Worm (Caenorhabditis elegans): ENCODE results near the gene C47A4.3.

C47A4.3 gene

DNA sequence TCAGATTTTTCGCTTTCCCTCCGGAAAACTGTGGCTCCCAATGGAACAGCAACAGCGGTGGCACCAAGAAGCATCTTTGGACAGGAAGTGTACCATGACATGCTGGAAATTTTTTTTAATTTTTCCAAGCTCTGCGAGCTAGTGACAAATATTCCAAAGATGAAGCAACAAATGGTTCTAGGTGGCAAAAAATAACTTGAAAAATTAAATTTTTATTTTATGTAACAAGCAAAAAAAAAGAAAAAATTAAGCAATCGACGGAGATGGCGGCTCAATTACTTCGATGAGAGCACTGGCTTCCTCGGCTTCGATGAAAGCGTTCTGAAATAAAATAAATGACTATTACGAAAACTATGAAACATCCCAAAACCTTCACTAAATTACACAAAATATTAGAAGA, 43.4 kb upstream of the C47A4.3 start, which contains the start of gene lact-9:
Gene lact-9 (minus strand): TSS at position 101 of the 400 bp plus-strand sequence.
- TF ChIP-seq zag-1 (tag; optimal IDR thresholded peaks at IDR 0.05) (no peak), lin-13 (GFP tag; optimal IDR thresholded peaks at IDR 0.05) (no peak), lsy-2 (tag; optimal IDR thresholded peaks at IDR 0.05) (no peak), fos-1 (tag; optimal IDR thresholded peaks at IDR 0.05) (no peak), isw-1 (GFP tag; IDR thresholded peaks at IDR 0.05) (no peak), egl-13 (tag; optimal IDR thresholded peaks at IDR 0.05) (no peak), pax-3 (tag; optimal IDR thresholded peaks at IDR 0.05) (no peak), nhr-20 (tag; optimal IDR thresholded peaks at IDR 0.05) (no peak), pag-3 (tag; optimal IDR thresholded peaks at IDR 0.05; ENCODE audit: borderline replicate concordance, insufficient read depth) (no peak), rnt-1 (tag; optimal IDR thresholded peaks at IDR 0.05) (no peak), nhr-77 (tag; optimal IDR thresholded peaks at IDR 0.05) (no peak), nhr-90 (tag; optimal IDR thresholded peaks at IDR 0.05; ENCODE audit: poor library complexity) (no peak), snu-23 (GFP tag; optimal IDR thresholded peaks at IDR 0.05) (no peak), hlh-17 (GFP tag; optimal IDR thresholded peaks at IDR 0.05; ENCODE audit: borderline replicate concordance) (no peak), nhr-84 (tag; optimal IDR thresholded peaks at IDR 0.05) (no peak), aly-2 (tag; optimal IDR thresholded peaks at IDR 0.05) (no peak), pqm-1 (tag; optimal IDR thresholded peaks at IDR 0.05) (no peak), hpl-2 (GFP tag; optimal IDR thresholded peaks at IDR 0.05) (no peak), unc-130 (tag; optimal IDR thresholded peaks at IDR 0.05) (no peak), mdl-1 (tag; optimal IDR thresholded peaks at IDR 0.05) (no peak)

ce11 chrIV:13784774-13785173, 42.6 kb upstream of the C47A4.3 start:
- TF ChIP-seq efl-1 (optimal IDR thresholded peaks at IDR 0.05) = no peak
- no peak for TF ChIP-seq efl-1 (GFP tag; optimal IDR thresholded peaks at IDR 0.05 in 1 of 2)
- TF ChIP-seq nhr-11 (tag; optimal IDR thresholded peaks at IDR 0.05) = no peak
- TF ChIP-seq lin-14 (GFP tag; optimal IDR thresholded peaks at IDR 0.05) = no peak
- TF ChIP-seq Y116A8C.19 (tag; optimal IDR thresholded peaks at IDR 0.05; ENCODE audit: borderline replicate concordance) = no peak
- peak; percentile 9 for TF ChIP-seq nhr-90 (tag; optimal IDR thresholded peaks at IDR 0.05; ENCODE audit: poor library complexity)
- TF ChIP-seq dsc-1 (tag; optimal IDR thresholded peaks at IDR 0.05) = no peak
- TF ChIP-seq sptf-1 (tag; optimal IDR thresholded peaks at IDR 0.05) = no peak
- peak; percentile 57 for TF ChIP-seq nhr-85 (tag)
- TF ChIP-seq zag-1 (tag; optimal IDR thresholded peaks at IDR 0.05) = no peak
- TF ChIP-seq alr-1 (tag; optimal IDR thresholded peaks at IDR 0.05; ENCODE audit: borderline replicate concordance) = no peak
- TF ChIP-seq lin-15B (tag; optimal IDR thresholded peaks at IDR 0.05) = no peak
- no peak for TF ChIP-seq nhr-237 (tag; optimal IDR thresholded peaks at IDR 0.05)
- peak; percentile 10 for TF ChIP-seq elt-2 (tag; optimal IDR thresholded peaks at IDR 0.05)
- no peak for TF ChIP-seq hlh-4 (tag; optimal IDR thresholded peaks at IDR 0.05)
- no peak for TF ChIP-seq nhr-12 (tag; optimal IDR thresholded peaks at IDR 0.05)
- TF ChIP-seq dpl-1 (GFP tag; optimal IDR thresholded peaks at IDR 0.05) = no peak
- no peak for TF ChIP-seq nhr-71 (tag; optimal IDR thresholded peaks at IDR 0.05)
- TF ChIP-seq ets-5 (GFP tag; IDR thresholded peaks at IDR 0.05) = no peak
- TF ChIP-seq ceh-88 (GFP tag; IDR thresholded peaks at IDR 0.05) = no peak
- no peak for TF ChIP-seq fkh-10 (GFP tag; optimal IDR thresholded peaks at IDR 0.05)
- TF ChIP-seq lin-13 (GFP tag; optimal IDR thresholded peaks at IDR 0.05) = no peak
- no peak for TF ChIP-seq nhr-76 (tag; optimal IDR thresholded peaks at IDR 0.05)
- TF ChIP-seq unc-130 (tag; optimal IDR thresholded peaks at IDR 0.05) = no peak
- peak in 1 of 2 experiments; percentile 1 for TF ChIP-seq lin-35 (GFP tag; optimal IDR thresholded peaks at IDR 0.05)
- TF ChIP-seq fos-1 (tag; optimal IDR thresholded peaks at IDR 0.05) = no peak
- no peak for TF ChIP-seq skn-1 (tag; optimal IDR thresholded peaks at IDR 0.05)
- no peak for TF ChIP-seq ceh-82 (tag; optimal IDR thresholded peaks at IDR 0.05)
- TF ChIP-seq sox-4 (tag; optimal IDR thresholded peaks at IDR 0.05) = no peak
- TF ChIP-seq snu-23 (GFP tag; optimal IDR thresholded peaks at IDR 0.05) = no peak
- TF ChIP-seq ztf-11 (tag; optimal IDR thresholded peaks at IDR 0.05) = no peak
- TF ChIP-seq isw-1 (GFP tag; IDR thresholded peaks at IDR 0.05) = no peak

Measured in whole organism, L1 larva.